Worm (Caenorhabditis elegans) whole organism, L4 larva: ENCODE data around the gene F09E5.11.

Source experiments
- daf-16 ChIP-seq, 3 experiments: sonication (generic microtip); optimal IDR thresholded peaks; 2 replicates each; lab custom pipeline; 2016 to 2017; ENCODE audit warnings: missing genetic modification characterization in 3 of 3, missing genetic modification reagents in 3 of 3, mild to moderate bottlenecking in 2 of 3, missing compliant biosample characterization in 2 of 3, missing biosample characterization in 1 of 3, moderate library complexity in 1 of 3
- hif-1 ChIP-seq, 2 experiments: sonication (generic microtip); optimal IDR thresholded peaks; 2 replicates each; lab custom pipeline; 2016 to 2017; ENCODE audit warnings: missing compliant biosample characterization in 2 of 2, missing genetic modification characterization in 2 of 2, missing genetic modification reagents in 2 of 2, missing genotype in 2 of 2, mild to moderate bottlenecking in 1 of 2
- unc-62 ChIP-seq, 3 experiments: fragments of 150-350 bp in 1 of 3; sonication (generic microtip); optimal IDR thresholded peaks in 2 of 3; peaks in 1 of 3; 1 replicate in 1 of 3; 2 replicates in 2 of 3; lab custom pipeline; 2014 to 2017; ENCODE audit warnings: missing biosample characterization in 3 of 3, missing genetic modification characterization in 3 of 3, missing genetic modification reagents in 3 of 3, missing genotype in 1 of 3

The F09E5.11 gene

ce11 chrII:5308961-5309360 is 49.0 kb downstream of the F09E5.11 start:
- peak in 1 of 2 experiments; percentile 35 for TF ChIP-seq unc-62 (GFP tag; optimal IDR thresholded peaks at IDR 0.05 in 1 of 2; lab: Kevin White, UChicago)
- TF ChIP-seq unc-62 (tag; optimal IDR thresholded peaks at IDR 0.05; lab: Kevin White, UChicago), result no peak
- no peak for TF ChIP-seq hif-1 (tag; optimal IDR thresholded peaks at IDR 0.05; lab: Kevin White, UChicago)
- TF ChIP-seq daf-16 (GFP tag; optimal IDR thresholded peaks at IDR 0.05; lab: Kevin White, UChicago), result peak in 1 of 2 experiments; percentile 38
- no peak for TF ChIP-seq daf-16 (tag; optimal IDR thresholded peaks at IDR 0.05; lab: Kevin White, UChicago)
- TF ChIP-seq, all 104 proteins: peak for 2
